Worm (Caenorhabditis elegans): Measurements from ENCODE around the gene T01C1.4.

T01C1.4 gene

ce11 chrX:10763383-10763782 lies 46.5 kb upstream of the T01C1.4 start (continued):
- peak; percentile 26 for TF ChIP-seq nhr-47 (tag; optimal IDR thresholded peaks at IDR 0.05)

- TF ChIP-seq fkh-8 (tag; optimal IDR thresholded peaks at IDR 0.05) (peak; percentile 37), pax-3 (tag; optimal IDR thresholded peaks at IDR 0.05) (peak; percentile 64), nhr-19 (GFP tag; conservative IDR thresholded peaks at IDR 0.05) (no peak), elt-2 (tag; optimal IDR thresholded peaks at IDR 0.05) (peak; percentile 10), snpc-4 (tag; optimal IDR thresholded peaks at IDR 0.05) (no peak), lin-14 (GFP tag; optimal IDR thresholded peaks at IDR 0.05) (peak; percentile 11), nhr-71 (tag; optimal IDR thresholded peaks at IDR 0.05) (peak; percentile 38)
Observed at ce11 chrX:10760958-10761357, 44.0 kb upstream of the T01C1.4 start.

- peak; percentile 41 for TF ChIP-seq nhr-47 (tag; optimal IDR thresholded peaks at IDR 0.05)
- no peak for TF ChIP-seq fkh-4 (tag; optimal IDR thresholded peaks at IDR 0.05; ENCODE audit: borderline replicate concordance)
- no peak for TF ChIP-seq mdl-1 (tag; optimal IDR thresholded peaks at IDR 0.05)
- no peak for TF ChIP-seq fkh-10 (GFP tag; optimal IDR thresholded peaks at IDR 0.05)
- no peak for TF ChIP-seq lin-14 (GFP tag; optimal IDR thresholded peaks at IDR 0.05)
- TF ChIP-seq nhr-71 (tag; optimal IDR thresholded peaks at IDR 0.05): peak; percentile 9
- peak; percentile 15 for TF ChIP-seq pax-3 (tag; optimal IDR thresholded peaks at IDR 0.05)
- no peak for TF ChIP-seq egl-27 (tag; optimal IDR thresholded peaks at IDR 0.05)
- peak; percentile 51 for TF ChIP-seq sox-4 (tag; optimal IDR thresholded peaks at IDR 0.05)
- no peak for TF ChIP-seq tlp-1 (tag; optimal IDR thresholded peaks at IDR 0.05)
- TF ChIP-seq tbx-2 (tag; optimal IDR thresholded peaks at IDR 0.05): no peak
- peak; percentile 71 for TF ChIP-seq fkh-8 (tag; optimal IDR thresholded peaks at IDR 0.05)
- TF ChIP-seq dsc-1 (tag; optimal IDR thresholded peaks at IDR 0.05): peak; percentile 78
- TF ChIP-seq zag-1 (tag; optimal IDR thresholded peaks at IDR 0.05): no peak
Observed at ce11 chrX:10758453-10758852, 41.5 kb upstream of the T01C1.4 start.

ce11 chrX:10757608-10758007 lies 40.7 kb upstream of the T01C1.4 start, which contains the start of gene R07A4.4:
R07A4.4 (minus strand) TSS chrX:10757708.
- TF ChIP-seq ces-1 (GFP tag; optimal IDR thresholded peaks at IDR 0.05): no peak
- TF ChIP-seq lir-3 (tag; optimal IDR thresholded peaks at IDR 0.05; ENCODE audit: poor library complexity): no peak
- no peak for TF ChIP-seq unc-86 (tag; optimal IDR thresholded peaks at IDR 0.05)
- no peak for TF ChIP-seq pax-3 (tag; optimal IDR thresholded peaks at IDR 0.05)
- no peak for TF ChIP-seq lin-35 (GFP tag; optimal IDR thresholded peaks at IDR 0.05)
- no peak for TF ChIP-seq lin-39 (tag; optimal IDR thresholded peaks at IDR 0.05)
- TF ChIP-seq mab-9 (GFP tag; IDR thresholded peaks at IDR 0.05): no peak
- TF ChIP-seq zip-4 (GFP tag; optimal IDR thresholded peaks at IDR 0.05): no peak

ce11 chrX:10756185-10756584 lies 39.3 kb upstream of the T01C1.4 start:
- TF ChIP-seq lin-13 (GFP tag; optimal IDR thresholded peaks at IDR 0.05): no peak
- peak in 1 of 3 experiments; percentile 6 for TF ChIP-seq ceh-82 (tag; optimal IDR thresholded peaks at IDR 0.05)
- no peak for TF ChIP-seq nhr-77 (tag; optimal IDR thresholded peaks at IDR 0.05)
- peak; percentile 41 for TF ChIP-seq sox-4 (tag; optimal IDR thresholded peaks at IDR 0.05)
- TF ChIP-seq vab-15 (tag; optimal IDR thresholded peaks at IDR 0.05): no peak
- no peak for TF ChIP-seq elt-3 (tag; optimal IDR thresholded peaks at IDR 0.05)
- no peak for TF ChIP-seq hlh-4 (tag; optimal IDR thresholded peaks at IDR 0.05)
- peak in 1 of 2 experiments; percentile 32 for TF ChIP-seq lsy-2 (tag; optimal IDR thresholded peaks at IDR 0.05)
- TF ChIP-seq jun-1 (tag; optimal IDR thresholded peaks at IDR 0.05): peak; percentile 45
- peak; percentile 55 for TF ChIP-seq nhr-47 (tag; optimal IDR thresholded peaks at IDR 0.05)
- TF ChIP-seq fkh-8 (tag; optimal IDR thresholded peaks at IDR 0.05): peak; percentile 59
- peak; percentile 2 for TF ChIP-seq rnt-1 (tag; optimal IDR thresholded peaks at IDR 0.05)
- TF ChIP-seq sptf-1 (tag; optimal IDR thresholded peaks at IDR 0.05): no peak
- TF ChIP-seq nhr-237 (tag; optimal IDR thresholded peaks at IDR 0.05): no peak
- peak; percentile 39 for TF ChIP-seq dsc-1 (tag; optimal IDR thresholded peaks at IDR 0.05)
- no peak for TF ChIP-seq F16B12.6 (tag; optimal IDR thresholded peaks at IDR 0.05)
- peak; percentile 6 for TF ChIP-seq fos-1 (tag; optimal IDR thresholded peaks at IDR 0.05)
- peak; percentile 24 for TF ChIP-seq snu-23 (GFP tag; optimal IDR thresholded peaks at IDR 0.05)
- peak; percentile 30 for TF ChIP-seq skn-1 (tag; optimal IDR thresholded peaks at IDR 0.05)
- TF ChIP-seq ceh-63 (GFP tag; optimal IDR thresholded peaks at IDR 0.05): no peak
- TF ChIP-seq hpl-2 (GFP tag; optimal IDR thresholded peaks at IDR 0.05): no peak
- TF ChIP-seq efl-3 (GFP tag; optimal IDR thresholded peaks at IDR 0.05): no peak
- TF ChIP-seq nhr-71 (tag; optimal IDR thresholded peaks at IDR 0.05): peak; percentile 6
- no peak for TF ChIP-seq mef-2 (tag; optimal IDR thresholded peaks at IDR 0.05)
- peak; percentile 2 for TF ChIP-seq nhr-85 (tag)
- peak; percentile 39 for TF ChIP-seq C16A3.4 (tag; optimal IDR thresholded peaks at IDR 0.05)
- TF ChIP-seq mab-9 (GFP tag; IDR thresholded peaks at IDR 0.05): no peak
